Fruit fly (Drosophila melanogaster): Measurements from ENCODE around the gene Lar.
A peak's percentile ranks its signal among the peaks of the same experiment; 100 is the strongest.

The Lar gene

dm6 chr2L:19546869-19547710 is 39.3 kb upstream of the Lar start, which contains the start of gene CG10337 (continued):
- TF ChIP-seq CG7839 (tag; optimal IDR thresholded peaks at IDR 0.05) (peak; percentile 40), trem (tag; optimal IDR thresholded peaks at IDR 0.05) (no peak), slp2 (GFP tag; optimal IDR thresholded peaks at IDR 0.05) (no peak), CG2889 (GFP tag; IDR thresholded peaks at IDR 0.05) (no peak), gsb-n (tag; optimal IDR thresholded peaks at IDR 0.05) (no peak), ci (GFP tag; IDR thresholded peaks at IDR 0.05) (no peak; the same call in 2 of the 3 replicates), Side (GFP tag; optimal IDR thresholded peaks at IDR 0.05) (no peak), Mrtf (GFP tag; IDR thresholded peaks at IDR 0.05) (no peak), D19A (tag; optimal IDR thresholded peaks at IDR 0.05) (peak; percentile 40), mld (GFP tag; IDR thresholded peaks at IDR 0.05; ENCODE audit: partially characterized antibody) (no peak), CG3407 (GFP tag; optimal IDR thresholded peaks at IDR 0.05) (no peak), Mad (GFP tag; optimal IDR thresholded peaks at IDR 0.05) (no peak), CG31441 (GFP tag; IDR thresholded peaks at IDR 0.05) (peak; percentile 16; the same call in 1 of the 2 replicates), CG17359 (tag; optimal IDR thresholded peaks at IDR 0.05) (peak; percentile 42), CG30403 (GFP tag; optimal IDR thresholded peaks at IDR 0.05) (peak; percentile 47), CG11456 (GFP tag; IDR thresholded peaks at IDR 0.05) (no peak), Tbp (GFP tag; optimal IDR thresholded peaks at IDR 0.05) (no peak), ara (GFP tag; IDR thresholded peaks at IDR 0.05) (peak; percentile 48), CG4424 (GFP tag; optimal IDR thresholded peaks at IDR 0.05) (peak; percentile 9), CG1603 (tag; optimal IDR thresholded peaks at IDR 0.05) (peak; percentile 32), HLH54F (GFP tag; optimal IDR thresholded peaks at IDR 0.05) (peak; percentile 37), CG4328 (GFP tag; optimal IDR thresholded peaks at IDR 0.05) (peak; percentile 17), Atf-2 (GFP tag; optimal IDR thresholded peaks at IDR 0.05) (no peak), Oaz (GFP tag; IDR thresholded peaks at IDR 0.05) (no peak), prd (optimal IDR thresholded peaks at IDR 0.05) (no peak), prd (GFP tag; IDR thresholded peaks at IDR 0.05) (no peak; the same call in 2 of the 3 replicates), CG10431 (GFP tag; optimal IDR thresholded peaks at IDR 0.05) (peak; percentile 19), h (optimal IDR thresholded peaks at IDR 0.05) (no peak), CoRest (tag; optimal IDR thresholded peaks at IDR 0.05) (peak; percentile 47), CG12219 (GFP tag; optimal IDR thresholded peaks at IDR 0.05) (peak; percentile 29), grau (tag; optimal IDR thresholded peaks at IDR 0.05) (peak; percentile 64), sisA (GFP tag; IDR thresholded peaks at IDR 0.05) (no peak), shn (GFP tag; optimal IDR thresholded peaks at IDR 0.05) (peak; percentile 13), Hmx (GFP tag; optimal IDR thresholded peaks at IDR 0.05) (no peak), cad (GFP tag; optimal IDR thresholded peaks at IDR 0.05) (no peak), CG10274 (GFP tag; optimal IDR thresholded peaks at IDR 0.05) (peak; percentile 95), cato (GFP tag; optimal IDR thresholded peaks at IDR 0.05; ENCODE audit: borderline replicate concordance) (no peak), CG1832 (GFP tag; optimal IDR thresholded peaks at IDR 0.05) (no peak), Doc3 (GFP tag; IDR thresholded peaks at IDR 0.05; ENCODE audit: partially characterized antibody) (no peak), nerfin-2 (GFP tag; IDR thresholded peaks at IDR 0.05; ENCODE audit: partially characterized antibody) (no peak), Jarid2 (GFP tag; optimal IDR thresholded peaks at IDR 0.05) (peak; percentile 8), CG31365 (tag; optimal IDR thresholded peaks at IDR 0.05) (no peak), CG6654 (GFP tag; optimal IDR thresholded peaks at IDR 0.05) (no peak), run (tag; optimal IDR thresholded peaks at IDR 0.05) (no peak), Nf-YA (GFP tag; IDR thresholded peaks at IDR 0.05) (0 out of 2 replicates have a peak, but pooled peaks have one; percentile 31), CG13123 (GFP tag; optimal IDR thresholded peaks at IDR 0.05) (no peak), CG32532 (GFP tag; IDR thresholded peaks at IDR 0.05) (peak; percentile 49), fd102C (GFP tag; optimal IDR thresholded peaks at IDR 0.05) (no peak), CG7987 (GFP tag; optimal IDR thresholded peaks at IDR 0.05) (peak; percentile 60), HLH3B (GFP tag; IDR thresholded peaks at IDR 0.05) (peak; percentile 36; the same call in 1 of the 2 replicates)

All from whole organism, embryonic.